Worm (Caenorhabditis elegans): Measurements from ENCODE around the gene srg-28.

Gene srg-28

ce11 chrV:5311635-5312034, 23.1 kb upstream of the srg-28 start, which contains the start of gene C10G8.4:
C10G8.4 (plus strand) TSS chrV:5311935.
- TF ChIP-seq elt-2 (tag; optimal IDR thresholded peaks at IDR 0.05) (no peak), nhr-47 (tag; optimal IDR thresholded peaks at IDR 0.05) (no peak), pax-3 (tag; optimal IDR thresholded peaks at IDR 0.05) (no peak), mep-1 (tag; optimal IDR thresholded peaks at IDR 0.05) (no peak), hpl-2 (GFP tag; optimal IDR thresholded peaks at IDR 0.05) (no peak), ceh-63 (GFP tag; optimal IDR thresholded peaks at IDR 0.05) (no peak), vab-15 (tag; optimal IDR thresholded peaks at IDR 0.05) (no peak), fkh-10 (GFP tag; optimal IDR thresholded peaks at IDR 0.05) (no peak), unc-86 (tag; optimal IDR thresholded peaks at IDR 0.05) (no peak), lin-13 (GFP tag; optimal IDR thresholded peaks at IDR 0.05) (no peak), ceh-90 (tag; optimal IDR thresholded peaks at IDR 0.05) (no peak), ztf-11 (tag; optimal IDR thresholded peaks at IDR 0.05) (no peak), lin-15B (tag; optimal IDR thresholded peaks at IDR 0.05) (no peak), ama-1 (optimal IDR thresholded peaks at IDR 0.05) (no peak), sptf-1 (tag; optimal IDR thresholded peaks at IDR 0.05) (no peak), ceh-8 (GFP tag; optimal IDR thresholded peaks at IDR 0.05) (no peak), unc-98 (GFP tag; IDR thresholded peaks at IDR 0.05) (no peak), efl-1 (optimal IDR thresholded peaks at IDR 0.05) (no peak), efl-1 (GFP tag; optimal IDR thresholded peaks at IDR 0.05 in 1 of 2) (no peak), tbx-2 (tag; optimal IDR thresholded peaks at IDR 0.05) (no peak), lir-3 (tag; optimal IDR thresholded peaks at IDR 0.05; ENCODE audit: poor library complexity) (no peak)

DNA sequence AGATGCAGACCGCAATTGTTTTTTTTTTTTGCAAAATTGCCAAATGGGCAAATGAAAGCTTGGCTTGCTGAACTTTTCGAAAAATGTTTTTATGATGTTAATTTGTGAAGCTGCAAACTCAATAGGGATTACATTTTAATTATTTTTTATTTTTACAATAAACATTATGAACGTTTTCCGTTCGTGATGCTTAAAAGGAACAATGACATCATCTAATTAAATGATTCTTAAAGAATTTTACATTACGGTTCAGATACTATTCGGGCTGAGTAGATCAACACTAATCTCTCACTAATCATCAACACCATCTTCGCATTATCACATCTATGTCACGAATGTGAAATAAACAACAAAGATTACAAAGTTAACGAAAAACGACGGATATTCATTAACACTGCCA, 22.2 kb upstream of the srg-28 start, which contains the start of gene C10G8.3:
C10G8.3 (plus strand) TSS at position 301 of the 400 bp plus-strand sequence.
- no peak for TF ChIP-seq nhr-28 (tag; optimal IDR thresholded peaks at IDR 0.05)
- TF ChIP-seq skn-1 (tag; optimal IDR thresholded peaks at IDR 0.05), result no peak
- TF ChIP-seq zag-1 (tag; optimal IDR thresholded peaks at IDR 0.05), result no peak
- TF ChIP-seq pag-3 (tag; optimal IDR thresholded peaks at IDR 0.05; ENCODE audit: borderline replicate concordance, insufficient read depth), result no peak
- TF ChIP-seq unc-98 (GFP tag; IDR thresholded peaks at IDR 0.05), result no peak
- TF ChIP-seq nhr-237 (tag; optimal IDR thresholded peaks at IDR 0.05), result no peak
- TF ChIP-seq dsc-1 (tag; optimal IDR thresholded peaks at IDR 0.05), result no peak
- TF ChIP-seq C04F5.9 (tag; optimal IDR thresholded peaks at IDR 0.05), result no peak
- no peak for TF ChIP-seq nhr-84 (tag; optimal IDR thresholded peaks at IDR 0.05)
- no peak for TF ChIP-seq irx-1 (tag; optimal IDR thresholded peaks at IDR 0.05)
- TF ChIP-seq nhr-47 (tag; optimal IDR thresholded peaks at IDR 0.05), result no peak
- TF ChIP-seq aha-1 (tag; optimal IDR thresholded peaks at IDR 0.05), result no peak
- TF ChIP-seq Y116A8C.19 (tag; optimal IDR thresholded peaks at IDR 0.05; ENCODE audit: borderline replicate concordance), result no peak

DNA sequence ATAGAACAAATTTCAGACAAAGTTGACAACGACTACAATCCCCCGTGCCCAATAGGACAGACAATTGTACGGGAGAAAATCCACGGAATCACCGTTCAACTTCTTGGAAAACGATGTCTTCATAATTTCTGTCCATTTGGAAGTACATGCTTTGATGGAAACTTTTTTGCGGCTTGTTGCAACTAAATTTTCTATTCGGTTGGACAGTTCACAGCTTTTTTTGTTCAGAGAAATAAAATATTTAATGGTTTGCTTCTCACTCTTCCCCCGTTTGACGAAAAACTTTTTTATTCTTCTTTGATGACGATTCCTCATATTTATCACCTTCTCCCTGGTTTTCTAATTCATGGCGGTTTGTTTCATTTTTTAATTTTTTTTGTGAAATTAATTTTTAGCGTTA, 20.6 kb upstream of the srg-28 start, which contains the start of gene C10G8.2:
C10G8.2 (plus strand) TSS at position 301 of the 400 bp plus-strand sequence.
- no peak for TF ChIP-seq ceh-82 (tag; optimal IDR thresholded peaks at IDR 0.05)

- no peak for TF ChIP-seq unc-86 (tag; optimal IDR thresholded peaks at IDR 0.05)
- no peak for TF ChIP-seq ces-1 (GFP tag; optimal IDR thresholded peaks at IDR 0.05)
- TF ChIP-seq jun-1 (tag; optimal IDR thresholded peaks at IDR 0.05), result no peak
- TF ChIP-seq elt-2 (tag; optimal IDR thresholded peaks at IDR 0.05), result no peak
- no peak for TF ChIP-seq hlh-4 (tag; optimal IDR thresholded peaks at IDR 0.05)
- TF ChIP-seq fkh-8 (tag; optimal IDR thresholded peaks at IDR 0.05), result no peak
- no peak for TF ChIP-seq sup-37 (GFP tag; optimal IDR thresholded peaks at IDR 0.05)
- no peak for TF ChIP-seq irx-1 (tag; optimal IDR thresholded peaks at IDR 0.05)
- no peak for TF ChIP-seq zip-4 (GFP tag; optimal IDR thresholded peaks at IDR 0.05)
- no peak for TF ChIP-seq hpl-2 (GFP tag; optimal IDR thresholded peaks at IDR 0.05)
- TF ChIP-seq ztf-11 (tag; optimal IDR thresholded peaks at IDR 0.05), result no peak
- no peak for TF ChIP-seq lir-3 (tag; optimal IDR thresholded peaks at IDR 0.05; ENCODE audit: poor library complexity)
- TF ChIP-seq nhr-20 (tag; optimal IDR thresholded peaks at IDR 0.05), result no peak
- TF ChIP-seq rnt-1 (tag; optimal IDR thresholded peaks at IDR 0.05), result no peak
- no peak for TF ChIP-seq sptf-1 (tag; optimal IDR thresholded peaks at IDR 0.05)
- no peak for TF ChIP-seq ceh-63 (GFP tag; optimal IDR thresholded peaks at IDR 0.05)
- no peak for TF ChIP-seq unc-30 (tag; optimal IDR thresholded peaks at IDR 0.05)
- TF ChIP-seq nhr-19 (GFP tag; conservative IDR thresholded peaks at IDR 0.05), result no peak
- no peak for TF ChIP-seq egl-27 (tag; optimal IDR thresholded peaks at IDR 0.05)
Measured at ce11 chrV:5318349-5318748, 16.3 kb upstream of the srg-28 start.
